Fruit fly (Drosophila melanogaster): ENCODE results near the gene Nlp.

The Nlp gene

DNA sequence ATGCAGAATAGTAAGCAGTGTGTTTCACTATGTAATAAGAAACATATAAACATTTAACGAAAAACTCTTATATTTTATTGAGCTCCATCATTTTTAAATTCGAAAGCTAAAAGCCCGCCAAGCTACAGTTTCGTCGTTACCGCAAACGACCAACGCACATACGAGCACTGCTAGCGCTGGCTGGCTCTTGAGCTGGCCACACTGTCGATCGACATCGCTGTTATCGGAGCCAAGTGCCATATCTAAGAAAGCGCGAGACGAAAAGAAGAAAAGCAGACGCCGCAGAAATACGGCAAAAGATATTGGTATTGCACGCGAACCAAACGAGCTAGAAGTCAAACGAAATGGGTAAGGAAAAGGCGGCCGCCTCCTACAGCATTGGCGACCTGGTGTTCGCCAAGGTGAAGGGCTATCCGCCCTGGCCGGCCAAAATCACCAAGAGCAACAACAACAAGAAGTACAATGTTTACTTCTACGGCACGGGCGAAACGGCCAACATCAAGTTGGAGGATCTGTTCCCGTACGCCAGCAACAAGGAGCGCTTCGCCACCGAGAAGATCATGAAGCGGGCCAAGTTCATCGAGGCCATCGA is 48.0 kb downstream of the Nlp start, which contains the start of gene Jasper (continued):
- peak in 1 of 3 experiments; percentile 21 for TF ChIP-seq Stat92E (GFP tag; optimal IDR thresholded peaks at IDR 0.05)
- TF ChIP-seq Gsc (GFP tag; IDR thresholded peaks at IDR 0.05): no peak
- peak; percentile 31 for TF ChIP-seq Hsf (GFP tag; optimal IDR thresholded peaks at IDR 0.05)
- TF ChIP-seq wor (GFP tag; IDR thresholded peaks at IDR 0.05): no peak
- TF ChIP-seq Sry-δ (GFP tag; optimal IDR thresholded peaks at IDR 0.05): peak; percentile 100
- no peak for TF ChIP-seq fd96Cb (tag; optimal IDR thresholded peaks at IDR 0.05)
- TF ChIP-seq Hey (tag; optimal IDR thresholded peaks at IDR 0.05): no peak
- TF ChIP-seq B-H2 (GFP tag; optimal IDR thresholded peaks at IDR 0.05): peak; percentile 23
- TF ChIP-seq CG30020 (tag; optimal IDR thresholded peaks at IDR 0.05): peak; percentile 21
- peak; percentile 14 for TF ChIP-seq dm (GFP tag; optimal IDR thresholded peaks at IDR 0.05)
- peak; percentile 8 for TF ChIP-seq CG12155 (GFP tag; optimal IDR thresholded peaks at IDR 0.05)
- no peak for TF ChIP-seq eyg (GFP tag; optimal IDR thresholded peaks at IDR 0.05)
- peak; percentile 46; the same call in 1 of the 2 replicates for TF ChIP-seq unc-4 (GFP tag; IDR thresholded peaks at IDR 0.05; ENCODE audit: partially characterized antibody)
- TF ChIP-seq CG34422 (GFP tag; IDR thresholded peaks at IDR 0.05): peak; percentile 67; the same call in 1 of the 3 replicates
- peak; percentile 74 for TF ChIP-seq CG12659 (GFP tag; optimal IDR thresholded peaks at IDR 0.05)
- TF ChIP-seq CG13296 (GFP tag; optimal IDR thresholded peaks at IDR 0.05): no peak
- TF ChIP-seq H15 (GFP tag; IDR thresholded peaks at IDR 0.05): no peak
- peak; percentile 15 for TF ChIP-seq CTCF (GFP tag; optimal IDR thresholded peaks at IDR 0.05)
- TF ChIP-seq CG15601 (tag; optimal IDR thresholded peaks at IDR 0.05): peak; percentile 18
- TF ChIP-seq Nf-YC (tag; optimal IDR thresholded peaks at IDR 0.05): peak; percentile 36
- peak; percentile 60 for TF ChIP-seq CG10267 (tag; optimal IDR thresholded peaks at IDR 0.05)
- peak; percentile 45; the same call in 1 of the 2 replicates for TF ChIP-seq CG9932 (GFP tag; IDR thresholded peaks at IDR 0.05)
- peak; percentile 56 for TF ChIP-seq nmo (GFP tag; optimal IDR thresholded peaks at IDR 0.05)
- peak; percentile 49 for TF ChIP-seq Lhr (GFP tag; optimal IDR thresholded peaks at IDR 0.05)
- no peak for TF ChIP-seq hbn (GFP tag; IDR thresholded peaks at IDR 0.05; ENCODE audit: partially characterized antibody)
- TF ChIP-seq HLH54F (GFP tag; optimal IDR thresholded peaks at IDR 0.05): no peak
- TF ChIP-seq CG31388 (GFP tag; optimal IDR thresholded peaks at IDR 0.05): no peak
- peak; percentile 16 for TF ChIP-seq grau (tag; optimal IDR thresholded peaks at IDR 0.05)
- TF ChIP-seq Dfd (GFP tag; optimal IDR thresholded peaks at IDR 0.05): no peak
- TF ChIP-seq p53 (GFP tag; optimal IDR thresholded peaks at IDR 0.05): peak; percentile 27
- TF ChIP-seq bbx (GFP tag; IDR thresholded peaks at IDR 0.05; ENCODE audit: partially characterized antibody): peak; percentile 52; the same call in 1 of the 2 replicates
- no peak for TF ChIP-seq prd (optimal IDR thresholded peaks at IDR 0.05)
- 0 out of 3 replicates have a peak, but pooled peaks have one; percentile 12 for TF ChIP-seq prd (GFP tag; IDR thresholded peaks at IDR 0.05)
- TF ChIP-seq CoRest (tag; optimal IDR thresholded peaks at IDR 0.05): peak; percentile 61
- TF ChIP-seq CG14014 (GFP tag; IDR thresholded peaks at IDR 0.05): no peak
- TF ChIP-seq CG17802 (tag; optimal IDR thresholded peaks at IDR 0.05): no peak
- peak; percentile 90 for TF ChIP-seq HmgZ (tag; optimal IDR thresholded peaks at IDR 0.05)
- TF ChIP-seq emc (GFP tag; optimal IDR thresholded peaks at IDR 0.05): no peak
- peak; percentile 17; the same call in 1 of the 2 replicates for TF ChIP-seq sob (GFP tag; IDR thresholded peaks at IDR 0.05)
- TF ChIP-seq run (tag; optimal IDR thresholded peaks at IDR 0.05): peak; percentile 54
- TF ChIP-seq Dek (tag; optimal IDR thresholded peaks at IDR 0.05): peak; percentile 37
- TF ChIP-seq CG18599 (GFP tag; optimal IDR thresholded peaks at IDR 0.05): peak; percentile 12
- TF ChIP-seq jumu (GFP tag; optimal IDR thresholded peaks at IDR 0.05): peak; percentile 41
- TF ChIP-seq MESR4 (GFP tag; optimal IDR thresholded peaks at IDR 0.05): peak; percentile 83
- peak; percentile 95 for TF ChIP-seq Med (GFP tag)
- TF ChIP-seq NK7.1 (GFP tag; optimal IDR thresholded peaks at IDR 0.05): peak; percentile 24
- TF ChIP-seq CG9437 (GFP tag; optimal IDR thresholded peaks at IDR 0.05): no peak
- peak; percentile 82 for TF ChIP-seq CG2116 (GFP tag; optimal IDR thresholded peaks at IDR 0.05)
- peak; percentile 95 for TF ChIP-seq Dref (GFP tag; IDR thresholded peaks at IDR 0.05)
- peak; percentile 7 for TF ChIP-seq CG12391 (tag; optimal IDR thresholded peaks at IDR 0.05)

Measured in whole organism, embryonic.